Worm (Caenorhabditis elegans) whole organism, L3 larva: Measurements from ENCODE around the gene ZK816.1.

Experiments used
- ama-1 ChIP-seq: fragments of 150-350 bp; optimal IDR thresholded peaks from 2 replicates; lab custom pipeline; 2018
- ceh-82 ChIP-seq: fragments of 150-350 bp; optimal IDR thresholded peaks from 2 replicates; lab custom pipeline; 2014; ENCODE audit warnings: missing biosample characterization, missing genetic modification characterization
- elt-2 ChIP-seq: sonication (generic microtip); optimal IDR thresholded peaks from 2 replicates; lab custom pipeline; 2016; ENCODE audit warnings: missing genetic modification reagents, mild to moderate bottlenecking, missing genetic modification characterization, missing compliant biosample characterization
- lin-39 ChIP-seq: fragments of 150-350 bp; optimal IDR thresholded peaks from 2 replicates; lab custom pipeline; 2018; ENCODE audit warnings: missing biosample characterization, missing genetic modification reagents, missing genetic modification characterization
- nhr-76 ChIP-seq: fragments of 150-350 bp; sonication (generic microtip); optimal IDR thresholded peaks from 5 replicates; lab custom pipeline; 2014; ENCODE audit warnings: missing biosample characterization, missing genetic modification characterization
- pha-4 ChIP-seq: fragments of 150-350 bp; optimal IDR thresholded peaks from 2 replicates; lab custom pipeline; 2014; ENCODE audit warnings: missing biosample characterization, missing genetic modification reagents, missing genetic modification characterization
- skn-1 ChIP-seq: fragments of 150-350 bp; optimal IDR thresholded peaks from 2 replicates; lab custom pipeline; 2014; ENCODE audit warnings: missing biosample characterization, missing genetic modification characterization
- unc-39 ChIP-seq: sonication (generic microtip); optimal IDR thresholded peaks from 4 replicates; lab custom pipeline; 2017; ENCODE audit warnings: missing biosample characterization, missing genetic modification characterization
- ztf-11 ChIP-seq: fragments of 150-350 bp; optimal IDR thresholded peaks from 2 replicates; lab custom pipeline; 2014; ENCODE audit warnings: missing biosample characterization, missing genetic modification characterization

DNA sequence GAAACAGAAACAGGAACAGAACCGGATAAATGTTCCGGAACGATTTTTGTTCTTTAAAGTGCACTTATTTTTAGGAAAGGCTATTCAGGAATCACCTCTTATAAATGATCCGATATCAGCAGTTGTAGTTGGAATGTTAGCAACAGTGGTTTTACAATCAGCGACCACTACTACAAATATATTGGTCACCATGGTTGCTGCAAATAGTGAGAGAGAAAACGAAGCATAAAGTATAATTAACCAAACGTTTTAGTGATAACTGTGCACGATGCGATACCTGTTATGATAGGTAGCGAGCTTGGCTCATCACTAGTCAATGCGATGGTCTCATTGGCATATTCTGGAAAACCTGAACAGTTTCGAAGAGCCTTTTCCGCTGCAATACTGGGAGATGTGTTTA lies 17.9 kb downstream of the ZK816.1 start:
- TF ChIP-seq ama-1 (lab: Kevin White, UChicago) = no peak
- no peak for TF ChIP-seq nhr-76 (tag; lab: Kevin White, UChicago)
- no peak for TF ChIP-seq ztf-11 (tag; lab: Kevin White, UChicago)
- TF ChIP-seq lin-39 (tag; lab: Kevin White, UChicago) = no peak
- no peak for TF ChIP-seq ceh-82 (tag; lab: Kevin White, UChicago)
- no peak for TF ChIP-seq unc-39
- no peak for TF ChIP-seq pha-4 (tag; lab: Kevin White, UChicago)
- no peak for TF ChIP-seq elt-2 (tag; lab: Kevin White, UChicago)
- no peak for TF ChIP-seq skn-1 (tag; lab: Kevin White, UChicago)
